Worm (Caenorhabditis elegans): ENCODE data around the gene F39F10.3.

Gene F39F10.3

ce11 chrX:16891683-16892082 lies at the start of gene F39F10.3:
Gene F39F10.3 (plus strand): TSS chrX:16891983.
- no peak for TF ChIP-seq lsl-1 (GFP tag; optimal IDR thresholded peaks at IDR 0.05)
- no peak for TF ChIP-seq mcd-1 (GFP tag; IDR thresholded peaks at IDR 0.05)
- no peak for TF ChIP-seq nhr-27 (tag; optimal IDR thresholded peaks at IDR 0.05)
- no peak for TF ChIP-seq sptf-2 (GFP tag; optimal IDR thresholded peaks at IDR 0.05)

- TF ChIP-seq B0261.1 (tag; optimal IDR thresholded peaks at IDR 0.05) (no peak), sdz-38 (tag; optimal IDR thresholded peaks at IDR 0.05) (no peak), lag-1 (GFP tag; IDR thresholded peaks at IDR 0.05) (no peak), aptf-2 (GFP tag; conservative IDR thresholded peaks at IDR 0.05) (0 out of 2 replicates have a peak, but pooled peaks have one; percentile 16), ztf-6 (GFP tag; IDR thresholded peaks at IDR 0.05) (no peak), nhr-179 (tag; optimal IDR thresholded peaks at IDR 0.05) (no peak), nfyb-1 (GFP tag; IDR thresholded peaks at IDR 0.05) (no peak), hsf-1 (GFP tag; IDR thresholded peaks at IDR 0.05) (no peak), attf-5 (GFP tag; optimal IDR thresholded peaks at IDR 0.05) (no peak), Y67H2A.10 (GFP tag; conservative IDR thresholded peaks at IDR 0.05) (no peak), zfh-2 (GFP tag; conservative IDR thresholded peaks at IDR 0.05) (peak; percentile 84), let-607 (tag; optimal IDR thresholded peaks at IDR 0.05) (no peak), ceh-27 (GFP tag; optimal IDR thresholded peaks at IDR 0.05) (no peak), snpc-4 (GFP tag; optimal IDR thresholded peaks at IDR 0.05) (no peak), snpc-4 (tag; optimal IDR thresholded peaks at IDR 0.05) (peak in 1 of 4 experiments; percentile 46)
These were observed 48.8 kb upstream of the F39F10.3 start for ce11 chrX:16842935-16843334.

ce11 chrX:16844924-16845323 lies 46.9 kb upstream of the F39F10.3 start, which contains the start of gene F41G4.8:
Gene F41G4.8 (minus strand): TSS chrX:16845024.
- TF ChIP-seq nfyb-1 (GFP tag; IDR thresholded peaks at IDR 0.05) = no peak
- no peak for TF ChIP-seq hlh-26 (GFP tag; conservative IDR thresholded peaks at IDR 0.05)
- no peak for TF ChIP-seq bed-2 (GFP tag; IDR thresholded peaks at IDR 0.05)

- TF ChIP-seq egrh-3 (GFP tag; IDR thresholded peaks at IDR 0.05) (peak; percentile 63), dox-1 (GFP tag; IDR thresholded peaks at IDR 0.05) (peak; percentile 71), nfyb-1 (GFP tag; IDR thresholded peaks at IDR 0.05) (0 out of 2 replicates have a peak, but pooled peaks have one; percentile 26), hsf-1 (GFP tag; IDR thresholded peaks at IDR 0.05) (peak; percentile 97)
These were observed 40.4 kb upstream of the F39F10.3 start for ce11 chrX:16851372-16851771.

ce11 chrX:16859956-16860446 lies 31.8 kb upstream of the F39F10.3 start, which contains the start of gene T20F7.3:
Gene T20F7.3 (plus strand): TSS chrX:16860396.
- no peak for TF ChIP-seq C17E4.6 (GFP tag; IDR thresholded peaks at IDR 0.05)
- TF ChIP-seq nhr-80 (tag; optimal IDR thresholded peaks at IDR 0.05) = peak; percentile 65
- TF ChIP-seq ztf-18 (tag; optimal IDR thresholded peaks at IDR 0.05) = no peak
- TF ChIP-seq B0035.1 (tag; optimal IDR thresholded peaks at IDR 0.05) = no peak
- no peak for TF ChIP-seq nhr-120 (GFP tag; IDR thresholded peaks at IDR 0.05)
- TF ChIP-seq sdz-38 (tag; optimal IDR thresholded peaks at IDR 0.05) = no peak

- TF ChIP-seq ceh-91 (GFP tag; IDR thresholded peaks at IDR 0.05) = no peak
- TF ChIP-seq let-526 (GFP tag; IDR thresholded peaks at IDR 0.05) = no peak
- no peak for TF ChIP-seq bed-1 (GFP tag; IDR thresholded peaks at IDR 0.05)
- TF ChIP-seq B0336.3 (GFP tag; IDR thresholded peaks at IDR 0.05) = no peak
- no peak for TF ChIP-seq B0019.2 (GFP tag; conservative IDR thresholded peaks at IDR 0.05)
- no peak for TF ChIP-seq let-607 (tag; optimal IDR thresholded peaks at IDR 0.05)
- no peak for TF ChIP-seq fkh-3 (tag; optimal IDR thresholded peaks at IDR 0.05)
- no peak for TF ChIP-seq hlh-26 (GFP tag; conservative IDR thresholded peaks at IDR 0.05)
- no peak for TF ChIP-seq Y79H2A.3 (GFP tag; conservative IDR thresholded peaks at IDR 0.05)
- no peak for TF ChIP-seq ZK185.1 (tag; optimal IDR thresholded peaks at IDR 0.05; ENCODE audit: poor library complexity, severe bottlenecking)
These were observed 28.5 kb upstream of the F39F10.3 start for ce11 chrX:16863320-16863719.

Data from whole organism, young adult.